Worm (Caenorhabditis elegans) whole organism, young adult: ENCODE data around the gene T16G1.4.

Experiments used
- B0035.1 ChIP-seq: sonication (generic microtip); optimal IDR thresholded peaks from 2 replicates; lab custom pipeline; 2016; ENCODE audit warnings: missing genetic modification characterization, mild to moderate bottlenecking, missing compliant biosample characterization, missing genotype, missing genetic modification reagents
- B0336.3 ChIP-seq: fragments of 200-800 bp; sonication (Bioruptor generic); IDR thresholded peaks from 2 replicates; pipeline ENCODE4 v1.3.6; 2022; ENCODE audit warnings: missing genetic modification characterization, missing compliant biosample characterization
- F37B4.10 ChIP-seq: fragments of 200-800 bp; sonication (Bioruptor generic); IDR thresholded peaks from 2 replicates; pipeline ENCODE4 v1.3.6; 2022; ENCODE audit warnings: missing genetic modification characterization, missing compliant biosample characterization
- F49E8.2 ChIP-seq: sonication (generic microtip); optimal IDR thresholded peaks from 3 replicates; lab custom pipeline; 2017; ENCODE audit warnings: missing genetic modification characterization, mild to moderate bottlenecking, missing compliant biosample characterization, antibody characterized with exemption, moderate library complexity; ENCODE audit not compliant: insufficient read depth
- F55B11.4 ChIP-seq: sonication (generic microtip); optimal IDR thresholded peaks from 2 replicates; lab custom pipeline; 2016; ENCODE audit warnings: missing compliant biosample characterization, missing genetic modification characterization, borderline replicate concordance; ENCODE audit not compliant: insufficient read depth
- F57C9.4 ChIP-seq: sonication (generic microtip); optimal IDR thresholded peaks from 2 replicates; lab custom pipeline; 2017; ENCODE audit warnings: mild to moderate bottlenecking, missing genetic modification characterization, missing compliant biosample characterization
- K11D2.4 ChIP-seq: fragments of 200-800 bp; sonication (Bioruptor generic); IDR thresholded peaks from 2 replicates; pipeline ENCODE4 v1.3.6; 2022; ENCODE audit warnings: missing genetic modification reagents, missing genetic modification characterization, missing compliant biosample characterization
- T26A5.8 ChIP-seq: sonication (generic microtip); optimal IDR thresholded peaks from 2 replicates; lab custom pipeline; 2016; ENCODE audit warnings: missing genetic modification characterization, missing compliant biosample characterization
- Y53G8AR.9 ChIP-seq: fragments of 200-800 bp; sonication (Bioruptor generic); conservative IDR thresholded peaks from 2 replicates; pipeline ENCODE4 v1.3.6; 2022; ENCODE audit warnings: missing genetic modification reagents, missing genetic modification characterization, missing compliant biosample characterization
- Y56A3A.18 ChIP-seq: fragments of 200-800 bp; sonication (Bioruptor generic); IDR thresholded peaks from 2 replicates; pipeline ENCODE4 v1.3.6; 2022; ENCODE audit warnings: missing genetic modification reagents, missing genetic modification characterization, missing compliant biosample characterization
- Y79H2A.3 ChIP-seq: fragments of 200-800 bp; sonication (Bioruptor generic); conservative IDR thresholded peaks from 2 replicates; pipeline ENCODE4 v1.3.6; 2022; ENCODE audit warnings: missing genetic modification reagents, missing genetic modification characterization, missing compliant biosample characterization
- akir-1 ChIP-seq: fragments of 200-800 bp; sonication (Bioruptor generic); optimal IDR thresholded peaks from 2 replicates; lab custom pipeline; 2018; ENCODE audit warnings: mild to moderate bottlenecking, missing genetic modification characterization, moderate library complexity, missing compliant biosample characterization
- athp-1 ChIP-seq: sonication (generic microtip); optimal IDR thresholded peaks from 2 replicates; lab custom pipeline; 2017; ENCODE audit warnings: mild to moderate bottlenecking, missing genetic modification characterization, missing compliant biosample characterization
- attf-5 ChIP-seq: fragments of 200-800 bp; sonication (Bioruptor generic); optimal IDR thresholded peaks from 2 replicates; lab custom pipeline; 2018; ENCODE audit warnings: mild to moderate bottlenecking, missing genetic modification characterization, missing compliant biosample characterization
- attf-6 ChIP-seq: fragments of 200-800 bp; sonication (Bioruptor generic); IDR thresholded peaks from 2 replicates; pipeline ENCODE4 v1.3.6; 2022; ENCODE audit warnings: missing genetic modification reagents, missing genetic modification characterization, missing compliant biosample characterization
- cebp-2 ChIP-seq: fragments of 200-800 bp; sonication (Bioruptor generic); IDR thresholded peaks from 2 replicates; pipeline ENCODE4 v1.3.6; 2022; ENCODE audit warnings: missing genetic modification characterization, missing compliant biosample characterization
- ceh-100 ChIP-seq: fragments of 200-800 bp; sonication (Bioruptor generic); IDR thresholded peaks from 2 replicates; pipeline ENCODE4 v1.3.6; 2022; ENCODE audit warnings: missing genetic modification reagents, missing genetic modification characterization, missing compliant biosample characterization
- ceh-27 ChIP-seq: fragments of 200-800 bp; sonication (Bioruptor generic); optimal IDR thresholded peaks from 2 replicates; lab custom pipeline; 2018; ENCODE audit warnings: mild to moderate bottlenecking, missing genetic modification characterization, moderate library complexity, missing compliant biosample characterization
- ceh-58 ChIP-seq: fragments of 200-800 bp; sonication (Bioruptor generic); IDR thresholded peaks from 2 replicates; pipeline ENCODE4 v1.3.6; 2022; ENCODE audit warnings: missing genetic modification characterization, missing compliant biosample characterization
- dox-1 ChIP-seq: fragments of 200-800 bp; sonication (Bioruptor generic); IDR thresholded peaks from 2 replicates; pipeline ENCODE4 v1.3.6; 2022; ENCODE audit warnings: missing genetic modification reagents, missing genetic modification characterization, missing compliant biosample characterization
- dpff-1 ChIP-seq: sonication (generic microtip); optimal IDR thresholded peaks from 2 replicates; lab custom pipeline; 2017; ENCODE audit warnings: mild to moderate bottlenecking, missing genetic modification characterization, missing compliant biosample characterization
- dpl-1 ChIP-seq: fragments of 150-350 bp; optimal IDR thresholded peaks from 2 replicates; lab custom pipeline; 2014; ENCODE audit warnings: missing biosample characterization, missing genetic modification reagents, missing genetic modification characterization
- ets-4 ChIP-seq: fragments of 200-800 bp; sonication (Bioruptor generic); optimal IDR thresholded peaks from 2 replicates; lab custom pipeline; 2018; ENCODE audit warnings: mild to moderate bottlenecking, missing genetic modification characterization, missing compliant biosample characterization
- fkh-3 ChIP-seq: sonication (generic microtip); optimal IDR thresholded peaks from 2 replicates; lab custom pipeline; 2016; ENCODE audit warnings: mild to moderate bottlenecking, missing genetic modification characterization, missing compliant biosample characterization
- gei-17 ChIP-seq: fragments of 200-800 bp; sonication (Bioruptor generic); optimal IDR thresholded peaks from 2 replicates; lab custom pipeline; 2018; ENCODE audit warnings: mild to moderate bottlenecking, missing genetic modification characterization, missing compliant biosample characterization
- lin-26 ChIP-seq: fragments of 200-800 bp; sonication (Bioruptor generic); IDR thresholded peaks from 2 replicates; pipeline ENCODE4 v1.3.6; 2022; ENCODE audit warnings: missing genetic modification reagents, missing genetic modification characterization, missing compliant biosample characterization
- madf-10 ChIP-seq: sonication (generic microtip); optimal IDR thresholded peaks from 2 replicates; lab custom pipeline; 2016; ENCODE audit warnings: mild to moderate bottlenecking, missing genetic modification characterization, missing compliant biosample characterization
- mes-4 ChIP-seq: sonication (generic microtip); optimal IDR thresholded peaks from 2 replicates; lab custom pipeline; 2016; ENCODE audit warnings: missing genotype, missing genetic modification characterization, missing compliant biosample characterization
- nhr-80 ChIP-seq: sonication (generic microtip); optimal IDR thresholded peaks from 2 replicates; lab custom pipeline; 2016; ENCODE audit warnings: missing genetic modification characterization, missing compliant biosample characterization
- nhr-90 ChIP-seq: sonication (generic microtip); optimal IDR thresholded peaks from 2 replicates; lab custom pipeline; 2016; ENCODE audit warnings: missing genotype, mild to moderate bottlenecking, missing genetic modification characterization, missing compliant biosample characterization
- rpc-1 ChIP-seq, 2 experiments: fragments of 150-350 bp in 1 of 2; sonication (generic microtip) in 1 of 2; optimal IDR thresholded peaks; 2 replicates each; lab custom pipeline; 2014 to 2018; ENCODE audit warnings: missing biosample characterization in 1 of 2, missing genetic modification characterization in 1 of 2, missing genetic modification reagents in 1 of 2, missing genotype in 1 of 2
- sdz-38 ChIP-seq: sonication (generic microtip); optimal IDR thresholded peaks from 2 replicates; lab custom pipeline; 2016; ENCODE audit warnings: missing genotype, missing genetic modification characterization, missing compliant biosample characterization
- snpc-3.4 ChIP-seq: sonication (generic microtip); optimal IDR thresholded peaks from 2 replicates; lab custom pipeline; 2017; ENCODE audit warnings: missing genetic modification characterization, mild to moderate bottlenecking, missing compliant biosample characterization, antibody characterized with exemption, moderate library complexity, missing genotype, missing genetic modification reagents
- somi-1 ChIP-seq: fragments of 200-800 bp; sonication (Bioruptor generic); optimal IDR thresholded peaks from 2 replicates; lab custom pipeline; 2018; ENCODE audit warnings: mild to moderate bottlenecking, missing genetic modification characterization, missing compliant biosample characterization
- sptf-2 ChIP-seq: fragments of 200-800 bp; sonication (Bioruptor generic); optimal IDR thresholded peaks from 2 replicates; lab custom pipeline; 2018; ENCODE audit warnings: mild to moderate bottlenecking, missing genetic modification characterization, missing compliant biosample characterization
- tbp1 ChIP-seq: fragments of 200-800 bp; sonication (Bioruptor generic); optimal IDR thresholded peaks from 2 replicates; lab custom pipeline; 2018; ENCODE audit warnings: mild to moderate bottlenecking, missing genetic modification characterization, missing compliant biosample characterization
- unc-130 ChIP-seq: sonication (generic microtip); optimal IDR thresholded peaks from 2 replicates; lab custom pipeline; 2016; ENCODE audit warnings: missing genetic modification reagents, missing genetic modification characterization, missing compliant biosample characterization
- ztf-18 ChIP-seq: sonication (generic microtip); optimal IDR thresholded peaks from 2 replicates; lab custom pipeline; 2016; ENCODE audit warnings: missing genotype, mild to moderate bottlenecking, missing genetic modification characterization, missing compliant biosample characterization
- ztf-22 ChIP-seq: fragments of 200-800 bp; sonication (Bioruptor generic); optimal IDR thresholded peaks from 2 replicates; lab custom pipeline; 2018; ENCODE audit warnings: mild to moderate bottlenecking, missing genetic modification characterization, moderate library complexity, missing compliant biosample characterization
- ztf-25 ChIP-seq: fragments of 200-800 bp; sonication (Bioruptor generic); IDR thresholded peaks from 2 replicates; pipeline ENCODE4 v1.3.6; 2022; ENCODE audit warnings: missing genetic modification reagents, missing genetic modification characterization, missing compliant biosample characterization
- ztf-26 ChIP-seq: sonication (generic microtip); optimal IDR thresholded peaks from 2 replicates; lab custom pipeline; 2017; ENCODE audit warnings: missing genetic modification characterization, missing compliant biosample characterization
- ztf-3 ChIP-seq: fragments of 200-800 bp; sonication (Bioruptor generic); optimal IDR thresholded peaks from 2 replicates; lab custom pipeline; 2018; ENCODE audit warnings: mild to moderate bottlenecking, missing genetic modification characterization, missing compliant biosample characterization

T16G1.4 gene

DNA sequence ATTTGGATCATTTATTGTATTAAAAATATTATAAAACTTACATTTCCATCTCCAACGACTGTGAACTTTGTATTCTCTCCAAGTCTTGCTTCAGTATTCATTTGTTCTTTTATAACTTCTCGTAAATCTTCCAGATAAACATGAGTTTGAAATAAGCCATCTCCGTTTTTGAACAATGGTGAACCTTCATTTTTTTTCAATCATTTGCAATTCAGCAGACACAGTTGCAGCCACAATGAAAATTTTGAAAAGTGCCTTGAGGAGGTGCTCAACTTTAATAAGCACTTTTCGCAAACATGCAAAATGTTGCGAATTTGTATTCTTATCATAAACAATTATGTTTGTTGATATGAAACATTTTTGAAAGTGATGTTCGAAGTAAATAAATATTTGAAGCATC is 2.6 kb upstream of the T16G1.4 start, which contains the start of gene T16G1.3:
Gene T16G1.3 (minus strand): TSS at position 101 of the 400 bp plus-strand sequence.
- TF ChIP-seq madf-10 (no peak), snpc-3.4 (tag; lab: Kevin White, UChicago) (no peak), F55B11.4 (tag; lab: Kevin White, UChicago) (no peak)

ce11 chrV:12943399-12943798 is 1.8 kb upstream of the T16G1.4 start:
- TF ChIP-seq K11D2.4 (GFP tag; lab: Robert Waterston, UW) (no peak), attf-6 (GFP tag; lab: Robert Waterston, UW) (no peak), F49E8.2 (tag; lab: Kevin White, UChicago) (no peak), sdz-38 (tag; lab: Kevin White, UChicago) (no peak), ztf-26 (no peak)

ce11 chrV:12939434-12939833 is 2.2 kb downstream of the T16G1.4 start, which contains the start of gene T16G1.5:
Gene T16G1.5 (minus strand): TSS chrV:12939552.
- TF ChIP-seq unc-130 (GFP tag; lab: Kevin White, UChicago) (no peak), T26A5.8 (tag; lab: Kevin White, UChicago) (no peak), nhr-80 (peak; percentile 29)

DNA sequence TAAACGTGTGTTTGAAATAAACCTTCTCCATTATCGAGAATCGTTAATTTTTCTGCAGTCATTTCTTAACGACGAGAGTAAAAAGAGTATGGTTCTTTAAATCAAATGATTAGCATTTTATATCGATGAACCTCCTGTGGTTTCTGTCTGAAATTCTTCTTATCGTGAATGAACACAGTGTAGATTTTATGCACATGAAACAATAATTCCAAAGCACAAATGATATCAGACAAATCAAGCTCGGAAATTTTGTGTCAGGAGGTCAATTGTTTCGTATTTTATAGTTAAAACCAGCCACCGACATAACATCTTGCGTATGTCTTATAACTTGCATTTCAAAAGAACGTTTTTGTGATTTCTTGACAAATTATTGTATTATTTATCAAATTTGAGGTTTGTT is 4.5 kb downstream of the T16G1.4 start, which contains the start of gene T16G1.6:
Gene T16G1.6 (minus strand): TSS at position 77 of the 400 bp plus-strand sequence.
- TF ChIP-seq nhr-90 (tag; lab: Kevin White, UChicago) = no peak
- TF ChIP-seq nhr-80 = peak; percentile 90
- TF ChIP-seq, all 124 proteins: peak for 1

- TF ChIP-seq somi-1 (no peak), B0336.3 (no peak), mes-4 (tag; lab: Kevin White, UChicago) (no peak), Y53G8AR.9 (no peak), tbp1 (no peak), rpc-1 (optimal IDR thresholded peaks at IDR 0.05; lab: Kevin White, UChicago) (no peak), rpc-1 (tag; optimal IDR thresholded peaks at IDR 0.05; lab: Kevin White, UChicago) (no peak), ztf-3 (GFP tag; lab: Kevin White, UChicago) (no peak), gei-17 (no peak), ztf-26 (no peak), Y56A3A.18 (GFP tag; lab: Robert Waterston, UW) (no peak), Y79H2A.3 (GFP tag; lab: Robert Waterston, UW) (no peak), cebp-2 (GFP tag; lab: Robert Waterston, UW) (no peak), fkh-3 (tag; lab: Kevin White, UChicago) (no peak), athp-1 (tag; lab: Kevin White, UChicago) (no peak), ztf-18 (tag; lab: Kevin White, UChicago) (no peak), F57C9.4 (tag; lab: Kevin White, UChicago) (no peak), dpl-1 (GFP tag; lab: Kevin White, UChicago) (no peak), dox-1 (GFP tag; lab: Robert Waterston, UW) (peak; percentile 59; the same call in 1 of the 2 replicates), madf-10 (no peak), ztf-22 (peak; percentile 30), B0035.1 (no peak), attf-5 (GFP tag; lab: Kevin White, UChicago) (no peak), nhr-90 (tag; lab: Kevin White, UChicago) (peak; percentile 29), lin-26 (GFP tag; lab: Robert Waterston, UW) (no peak), ceh-27 (GFP tag; lab: Kevin White, UChicago) (no peak), akir-1 (GFP tag; lab: Kevin White, UChicago) (no peak), F37B4.10 (GFP tag; lab: Robert Waterston, UW) (no peak), ceh-100 (GFP tag; lab: Robert Waterston, UW) (no peak), dpff-1 (tag; lab: Kevin White, UChicago) (no peak), ceh-58 (no peak), ztf-25 (GFP tag; lab: Robert Waterston, UW) (no peak), snpc-3.4 (tag; lab: Kevin White, UChicago) (no peak), sptf-2 (GFP tag; lab: Kevin White, UChicago) (no peak), ets-4 (peak; percentile 68)
These were observed 6.7 kb downstream of the T16G1.4 start, which contains the start of gene T16G1.7 for ce11 chrV:12934976-12935375. Gene T16G1.7 (minus strand): TSS chrV:12935112.
